Fruit fly (Drosophila melanogaster) whole organism, embryonic: ENCODE data around the gene Pdhb.

Source experiments
- CG10209 ChIP-seq: fragments of 200-800 bp; sonication (Bioruptor generic); optimal IDR thresholded peaks from 3 replicates; lab custom pipeline; 2017; ENCODE audit warnings: missing biosample characterization, mild to moderate bottlenecking, missing genetic modification characterization, missing genetic modification reagents
- CG10431 ChIP-seq: fragments of 200-800 bp; sonication (Bioruptor generic); optimal IDR thresholded peaks from 3 replicates; lab custom pipeline; 2018; ENCODE audit warnings: missing biosample characterization, mild to moderate bottlenecking, missing genetic modification characterization
- CG10543 ChIP-seq: fragments of 200-800 bp; sonication (Bioruptor generic); optimal IDR thresholded peaks from 3 replicates; lab custom pipeline; 2017; ENCODE audit warnings: missing biosample characterization, mild to moderate bottlenecking, missing genetic modification characterization, moderate library complexity
- CG10565 ChIP-seq: fragments of 200-800 bp; sonication (Bioruptor generic); optimal IDR thresholded peaks from 3 replicates; lab custom pipeline; 2016; ENCODE audit warnings: missing biosample characterization, mild to moderate bottlenecking, missing genetic modification characterization
- CG12071 ChIP-seq: fragments of 200-800 bp; sonication (Bioruptor generic); optimal IDR thresholded peaks from 3 replicates; lab custom pipeline; 2018; ENCODE audit warnings: missing biosample characterization, mild to moderate bottlenecking, missing genetic modification characterization
- CG14710 ChIP-seq: fragments of 200-800 bp; sonication (Bioruptor generic); optimal IDR thresholded peaks from 3 replicates; lab custom pipeline; 2019; ENCODE audit warnings: missing biosample characterization, mild to moderate bottlenecking, missing genetic modification characterization, moderate library complexity
- CG15696 ChIP-seq: fragments of 200-800 bp; sonication (Bioruptor generic); optimal IDR thresholded peaks from 2 replicates; lab custom pipeline; 2019; ENCODE audit warnings: missing biosample characterization, mild to moderate bottlenecking, missing genetic modification characterization, moderate library complexity
- CG16813 ChIP-seq: fragments of 200-800 bp; sonication (Bioruptor generic); IDR thresholded peaks from 3 replicates; pipeline ENCODE4 v1.3.6; 2022; ENCODE audit warnings: missing biosample characterization, missing genetic modification characterization; ENCODE audit not compliant: partially characterized antibody
- CG18476 ChIP-seq: fragments of 200-800 bp; sonication (Bioruptor generic); optimal IDR thresholded peaks from 2 replicates; lab custom pipeline; 2016; ENCODE audit warnings: missing biosample characterization, mild to moderate bottlenecking, missing genetic modification characterization
- CG2202 ChIP-seq: fragments of 200-800 bp; sonication (Bioruptor generic); optimal IDR thresholded peaks from 2 replicates; lab custom pipeline; 2018; ENCODE audit warnings: missing biosample characterization, mild to moderate bottlenecking, missing genetic modification characterization
- CG2678 ChIP-seq: fragments of 200-800 bp; sonication (Bioruptor generic); optimal IDR thresholded peaks from 3 replicates; lab custom pipeline; 2019; ENCODE audit warnings: missing biosample characterization, mild to moderate bottlenecking, missing genetic modification characterization, moderate library complexity
- CG2712 ChIP-seq: fragments of 200-800 bp; optimal IDR thresholded peaks from 3 replicates; lab custom pipeline; 2019; ENCODE audit warnings: missing biosample characterization, mild to moderate bottlenecking, missing genetic modification characterization, moderate library complexity
- CG30020 ChIP-seq: fragments of 200-800 bp; optimal IDR thresholded peaks from 2 replicates; lab custom pipeline; 2019; ENCODE audit warnings: missing biosample characterization, mild to moderate bottlenecking, missing genetic modification characterization, moderate library complexity
- CG30431 ChIP-seq: fragments of 200-800 bp; sonication (Bioruptor generic); optimal IDR thresholded peaks from 2 replicates; lab custom pipeline; 2017; ENCODE audit warnings: missing biosample characterization, missing genetic modification characterization
- CG3163 ChIP-seq: fragments of 200-800 bp; sonication (Bioruptor generic); optimal IDR thresholded peaks from 3 replicates; lab custom pipeline; 2016; ENCODE audit warnings: missing biosample characterization, missing genetic modification characterization
- CG32767 ChIP-seq: fragments of 200-800 bp; sonication (Bioruptor generic); IDR thresholded peaks from 2 replicates; pipeline ENCODE4 v1.3.6; 2022; ENCODE audit warnings: missing biosample characterization, missing genetic modification characterization
- CG4617 ChIP-seq: fragments of 200-800 bp; sonication (Bioruptor generic); optimal IDR thresholded peaks from 3 replicates; lab custom pipeline; 2016; ENCODE audit warnings: missing biosample characterization, missing genetic modification characterization, borderline replicate concordance
- CG7963 ChIP-seq: fragments of 200-800 bp; sonication (Bioruptor generic); IDR thresholded peaks from 3 replicates; pipeline ENCODE4 v1.3.6; 2022; ENCODE audit warnings: missing biosample characterization, missing genetic modification characterization; ENCODE audit not compliant: partially characterized antibody
- D19B ChIP-seq: fragments of 200-800 bp; sonication (Bioruptor generic); optimal IDR thresholded peaks from 2 replicates; lab custom pipeline; 2017; ENCODE audit warnings: missing biosample characterization, mild to moderate bottlenecking, missing genetic modification characterization
- Dek ChIP-seq: fragments of 200-800 bp; sonication (Bioruptor generic); optimal IDR thresholded peaks from 3 replicates; lab custom pipeline; 2019; ENCODE audit warnings: missing biosample characterization, mild to moderate bottlenecking, missing genetic modification characterization, moderate library complexity
- E2f2 ChIP-seq: fragments of 200-800 bp; sonication (Bioruptor generic); IDR thresholded peaks from 2 replicates; pipeline ENCODE4 v1.3.6; 2022; ENCODE audit warnings: missing biosample characterization, missing genetic modification characterization
- H15 ChIP-seq: fragments of 200-800 bp; sonication (Bioruptor generic); IDR thresholded peaks from 3 replicates; pipeline ENCODE4 v1.3.6; 2022; ENCODE audit warnings: missing biosample characterization, missing genetic modification characterization
- Hand ChIP-seq: fragments of 200-800 bp; sonication (Bioruptor generic); optimal IDR thresholded peaks from 2 replicates; lab custom pipeline; 2017; ENCODE audit warnings: mild to moderate bottlenecking, missing biosample characterization, missing genetic modification reagents, missing genetic modification characterization
- Hmr ChIP-seq: fragments of 200-800 bp; sonication (Bioruptor generic); optimal IDR thresholded peaks from 3 replicates; lab custom pipeline; 2017; ENCODE audit warnings: mild to moderate bottlenecking, missing biosample characterization, missing genetic modification reagents, missing genetic modification characterization
- Hsf ChIP-seq: fragments of 200-800 bp; sonication (Bioruptor generic); optimal IDR thresholded peaks from 3 replicates; lab custom pipeline; 2016; ENCODE audit warnings: missing biosample characterization, missing genetic modification characterization
- Lhr ChIP-seq: fragments of 200-800 bp; sonication (Bioruptor generic); optimal IDR thresholded peaks from 3 replicates; lab custom pipeline; 2017; ENCODE audit warnings: mild to moderate bottlenecking, missing biosample characterization, missing genetic modification reagents, missing genetic modification characterization
- Lim3 ChIP-seq: fragments of 200-800 bp; sonication (Bioruptor generic); IDR thresholded peaks from 2 replicates; pipeline ENCODE4 v1.3.6; 2022; ENCODE audit warnings: missing biosample characterization, missing genetic modification characterization
- Nf-YC ChIP-seq: fragments of 200-800 bp; optimal IDR thresholded peaks from 3 replicates; lab custom pipeline; 2019; ENCODE audit warnings: missing biosample characterization, mild to moderate bottlenecking, missing genetic modification characterization, moderate library complexity
- Optix ChIP-seq: fragments of 200-800 bp; sonication (Bioruptor generic); IDR thresholded peaks from 3 replicates; pipeline ENCODE4 v1.3.6; 2022; ENCODE audit warnings: missing biosample characterization, missing genetic modification characterization
- YL-1 ChIP-seq: fragments of 200-800 bp; sonication (Bioruptor generic); optimal IDR thresholded peaks from 3 replicates; lab custom pipeline; 2017; ENCODE audit warnings: missing biosample characterization, mild to moderate bottlenecking, missing genetic modification characterization
- abd-A ChIP-seq: fragments of 200-800 bp; sonication (Bioruptor generic); optimal IDR thresholded peaks from 3 replicates; lab custom pipeline; 2019; ENCODE audit warnings: missing biosample characterization, mild to moderate bottlenecking, missing genetic modification characterization, moderate library complexity
- aop ChIP-seq: fragments of 200-800 bp; sonication (Bioruptor generic); IDR thresholded peaks from 2 replicates; pipeline ENCODE4 v1.3.6; 2022; ENCODE audit warnings: missing biosample characterization, missing genetic modification characterization
- ash1 ChIP-seq: fragments of 200-800 bp; sonication (Bioruptor generic); optimal IDR thresholded peaks from 2 replicates; lab custom pipeline; 2018; ENCODE audit warnings: missing biosample characterization, mild to moderate bottlenecking, missing genetic modification characterization
- btn ChIP-seq: fragments of 200-800 bp; sonication (Bioruptor generic); optimal IDR thresholded peaks from 2 replicates; lab custom pipeline; 2016; ENCODE audit warnings: missing biosample characterization, missing genetic modification characterization
- cg ChIP-seq: fragments of 200-800 bp; sonication (Bioruptor generic); optimal IDR thresholded peaks from 3 replicates; lab custom pipeline; 2019; ENCODE audit warnings: missing biosample characterization, mild to moderate bottlenecking, missing genetic modification characterization, moderate library complexity
- chif ChIP-seq, 2 experiments: fragments of 200-800 bp; sonication (Bioruptor generic); optimal IDR thresholded peaks; 3 replicates each; lab custom pipeline; 2016; ENCODE audit warnings: missing biosample characterization in 2 of 2, missing genetic modification characterization in 2 of 2
- cwo ChIP-seq: fragments of 200-800 bp; sonication (Bioruptor generic); optimal IDR thresholded peaks from 3 replicates; lab custom pipeline; 2017; ENCODE audit warnings: missing biosample characterization, missing genetic modification characterization, mild to moderate bottlenecking, moderate library complexity, missing genetic modification reagents
- dimm ChIP-seq: fragments of 200-800 bp; sonication (Bioruptor generic); IDR thresholded peaks from 2 replicates; pipeline ENCODE4 v1.3.6; 2022; ENCODE audit warnings: missing biosample characterization, missing genetic modification characterization
- dysf ChIP-seq: fragments of 200-800 bp; sonication (Bioruptor generic); IDR thresholded peaks from 3 replicates; pipeline ENCODE4 v1.3.6; 2022; ENCODE audit warnings: missing biosample characterization, missing genetic modification characterization
- hbn ChIP-seq: fragments of 200-800 bp; sonication (Bioruptor generic); IDR thresholded peaks from 2 replicates; pipeline ENCODE4 v1.3.6; 2022; ENCODE audit warnings: missing biosample characterization, missing genetic modification characterization; ENCODE audit not compliant: partially characterized antibody
- her ChIP-seq: fragments of 200-800 bp; sonication (Bioruptor generic); optimal IDR thresholded peaks from 2 replicates; lab custom pipeline; 2016; ENCODE audit warnings: missing biosample characterization, missing genetic modification characterization
- lab ChIP-seq: fragments of 200-800 bp; sonication (Bioruptor generic); optimal IDR thresholded peaks from 3 replicates; lab custom pipeline; 2017; ENCODE audit warnings: missing biosample characterization, missing genetic modification characterization, mild to moderate bottlenecking, moderate library complexity, missing genetic modification reagents
- odd ChIP-seq: fragments of 200-800 bp; sonication (Bioruptor generic); optimal IDR thresholded peaks from 2 replicates; lab custom pipeline; 2017; ENCODE audit warnings: missing biosample characterization, mild to moderate bottlenecking, missing genetic modification characterization
- peb ChIP-seq: fragments of 200-800 bp; sonication (Bioruptor generic); IDR thresholded peaks from 2 replicates; pipeline ENCODE4 v1.3.6; 2022; ENCODE audit warnings: missing biosample characterization, missing genetic modification characterization
- sens ChIP-seq: fragments of 200-800 bp; sonication (Bioruptor generic); peaks from one replicate; lab custom pipeline; 2016; ENCODE audit warnings: missing biosample characterization, missing genetic modification characterization
- sna ChIP-seq: fragments of 200-800 bp; sonication (Bioruptor generic); IDR thresholded peaks from 2 replicates; pipeline ENCODE4 v1.3.6; 2022; ENCODE audit warnings: missing biosample characterization, missing genetic modification characterization; ENCODE audit not compliant: partially characterized antibody
- so ChIP-seq: fragments of 200-800 bp; sonication (Bioruptor generic); IDR thresholded peaks from 3 replicates; pipeline ENCODE4 v1.3.6; 2022; ENCODE audit warnings: missing biosample characterization, missing genetic modification characterization
- stc ChIP-seq: fragments of 200-800 bp; sonication (Bioruptor generic); IDR thresholded peaks from 2 replicates; pipeline ENCODE4 v1.3.6; 2022; ENCODE audit warnings: missing biosample characterization, missing genetic modification characterization
- tgo ChIP-seq: fragments of 200-800 bp; sonication (Bioruptor generic); IDR thresholded peaks from 3 replicates; pipeline ENCODE4 v1.3.6; 2022; ENCODE audit warnings: missing biosample characterization, missing genetic modification characterization
- z ChIP-seq: fragments of 200-800 bp; sonication (Bioruptor generic); IDR thresholded peaks from 3 replicates; pipeline ENCODE4 v1.3.6; 2022; ENCODE audit warnings: missing biosample characterization, missing genetic modification characterization

Gene Pdhb

DNA sequence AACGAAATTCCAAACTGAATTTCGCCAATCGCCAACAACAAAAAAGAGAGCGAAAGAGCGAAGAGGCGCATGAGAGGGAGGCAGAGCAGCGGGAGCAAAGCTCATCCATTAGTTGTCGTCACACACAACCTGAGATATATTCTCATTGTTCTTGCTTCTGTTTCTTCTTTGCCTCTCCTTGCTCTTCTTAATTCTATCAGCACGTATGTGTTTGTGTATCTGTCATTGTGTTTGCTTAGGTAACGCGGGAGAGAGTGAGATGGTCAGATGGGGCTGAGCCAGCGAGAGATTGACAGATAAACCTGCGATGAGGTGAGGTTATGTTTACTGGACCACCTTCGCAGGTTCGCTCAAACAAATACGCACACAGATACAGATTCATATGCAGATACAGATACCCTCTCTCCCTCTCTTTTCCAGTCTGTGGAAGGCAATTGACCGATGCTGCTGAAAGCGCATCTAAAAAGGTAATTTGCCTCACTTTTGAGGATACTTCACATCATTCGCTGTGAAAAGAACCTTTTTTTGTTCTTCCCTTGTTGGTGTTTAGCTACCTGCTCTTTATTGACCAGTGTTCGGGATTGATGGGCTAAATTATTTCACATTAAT lies 38.8 kb upstream of the Pdhb start (continued):
- no peak for TF ChIP-seq so
- TF ChIP-seq tgo (GFP tag; lab: Robert Waterston, UW): no peak
- TF ChIP-seq lab (GFP tag; lab: Kevin White, UChicago): peak; percentile 10
- TF ChIP-seq stc (GFP tag; lab: Robert Waterston, UW): 0 out of 2 replicates have a peak, but pooled peaks have one; percentile 14
- no peak for TF ChIP-seq hbn (GFP tag; lab: Robert Waterston, UW)
- TF ChIP-seq CG30020 (tag; lab: Kevin White, UChicago): no peak
- TF ChIP-seq CG30431 (GFP tag; lab: Kevin White, UChicago): no peak
- TF ChIP-seq dimm: no peak
- no peak for TF ChIP-seq ash1 (GFP tag; lab: Kevin White, UChicago)
- no peak for TF ChIP-seq Optix (GFP tag; lab: Robert Waterston, UW)
- TF ChIP-seq CG4617: no peak
- no peak for TF ChIP-seq cwo (GFP tag; lab: Kevin White, UChicago)
- no peak for TF ChIP-seq aop (GFP tag; lab: Robert Waterston, UW)
- no peak for TF ChIP-seq E2f2
- peak; percentile 31 for TF ChIP-seq sens (GFP tag; lab: Kevin White, UChicago)
- TF ChIP-seq CG7963 (GFP tag; lab: Robert Waterston, UW): no peak
- TF ChIP-seq CG14710 (tag; lab: Kevin White, UChicago): no peak
- TF ChIP-seq Nf-YC: no peak
- TF ChIP-seq CG2712: no peak
- no peak for TF ChIP-seq chif (GFP tag; optimal IDR thresholded peaks at IDR 0.05; lab: Kevin White, UChicago)
- TF ChIP-seq H15 (GFP tag; lab: Robert Waterston, UW): no peak
- 0 out of 2 replicates have a peak, but pooled peaks have one; percentile 27 for TF ChIP-seq sna (GFP tag; lab: Robert Waterston, UW)
- peak; percentile 10 for TF ChIP-seq CG2678 (tag; lab: Kevin White, UChicago)
- TF ChIP-seq Lim3: no peak
- TF ChIP-seq CG3163 (GFP tag; lab: Kevin White, UChicago): peak; percentile 10
- no peak for TF ChIP-seq CG16813
- peak; percentile 21 for TF ChIP-seq CG2202 (tag; lab: Kevin White, UChicago)
- TF ChIP-seq CG10543 (GFP tag; lab: Kevin White, UChicago): peak; percentile 29
- no peak for TF ChIP-seq YL-1 (GFP tag; lab: Kevin White, UChicago)
- no peak for TF ChIP-seq btn
- no peak for TF ChIP-seq peb (GFP tag; lab: Robert Waterston, UW)
- TF ChIP-seq CG10431 (GFP tag; lab: Kevin White, UChicago): no peak
- TF ChIP-seq CG10565 (GFP tag; lab: Kevin White, UChicago): no peak
- no peak for TF ChIP-seq Hand (GFP tag; lab: Kevin White, UChicago)
- no peak for TF ChIP-seq her (GFP tag; lab: Kevin White, UChicago)
- TF ChIP-seq cg (GFP tag; lab: Kevin White, UChicago): peak; percentile 91
- TF ChIP-seq z (GFP tag; lab: Robert Waterston, UW): no peak
- no peak for TF ChIP-seq dysf (GFP tag; lab: Robert Waterston, UW)
- peak; percentile 82 for TF ChIP-seq abd-A (tag; lab: Kevin White, UChicago)
- peak; percentile 19 for TF ChIP-seq CG15696 (tag; lab: Kevin White, UChicago)
- no peak for TF ChIP-seq CG10209 (GFP tag; lab: Kevin White, UChicago)
- TF ChIP-seq CG18476 (GFP tag; lab: Kevin White, UChicago): no peak
- TF ChIP-seq Lhr (GFP tag; lab: Kevin White, UChicago): no peak
- peak; percentile 43 for TF ChIP-seq CG12071 (GFP tag; lab: Kevin White, UChicago)
- peak; percentile 9 for TF ChIP-seq Hmr (GFP tag; lab: Kevin White, UChicago)
- no peak for TF ChIP-seq odd (GFP tag; lab: Kevin White, UChicago)
- TF ChIP-seq CG32767: 0 out of 2 replicates have a peak, but pooled peaks have one; percentile 55
- no peak for TF ChIP-seq Dek (tag; lab: Kevin White, UChicago)
- TF ChIP-seq D19B (GFP tag; lab: Kevin White, UChicago): no peak
- TF ChIP-seq Hsf: no peak
